Fruit fly (Drosophila melanogaster): Measurements from ENCODE around the gene SdhD.

DNA sequence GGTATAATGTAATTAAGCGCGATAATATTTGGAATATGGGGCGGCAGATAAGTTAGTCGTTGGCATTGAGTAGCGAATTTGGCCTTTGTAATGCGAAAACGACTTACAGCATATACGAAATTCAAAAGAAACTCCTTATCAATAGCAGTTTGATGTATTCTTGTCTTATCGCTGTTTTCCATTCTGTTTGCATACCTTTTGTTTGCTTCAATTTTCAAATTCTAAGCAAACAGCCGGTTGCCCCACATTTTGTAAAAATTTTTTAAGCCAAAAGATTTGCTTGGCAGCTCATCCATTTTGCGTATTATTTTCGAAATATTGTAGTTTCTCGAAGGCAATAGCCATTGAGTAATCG lies 23.0 kb upstream of the SdhD start:
- no peak for TF ChIP-seq CG7745 (tag; optimal IDR thresholded peaks at IDR 0.05)
- no peak for TF ChIP-seq CG11247 (GFP tag; IDR thresholded peaks at IDR 0.05)
- no peak for TF ChIP-seq PHDP (tag; optimal IDR thresholded peaks at IDR 0.05)
- TF ChIP-seq pb (GFP tag; optimal IDR thresholded peaks at IDR 0.05), result no peak
- TF ChIP-seq NfI (GFP tag; optimal IDR thresholded peaks at IDR 0.05), result no peak
- TF ChIP-seq CG8924 (tag; optimal IDR thresholded peaks at IDR 0.05), result no peak
- TF ChIP-seq ttk (GFP tag; IDR thresholded peaks at IDR 0.05), result no peak
- no peak for TF ChIP-seq insv (GFP tag; optimal IDR thresholded peaks at IDR 0.05)
- TF ChIP-seq ftz-f1 (GFP tag; optimal IDR thresholded peaks at IDR 0.05), result no peak
- TF ChIP-seq CG3838 (GFP tag; optimal IDR thresholded peaks at IDR 0.05), result no peak
- no peak for TF ChIP-seq CG14965 (GFP tag; optimal IDR thresholded peaks at IDR 0.05; ENCODE audit: borderline replicate concordance)
- no peak for TF ChIP-seq CG31365 (tag; optimal IDR thresholded peaks at IDR 0.05)
- no peak for TF ChIP-seq B-H2 (GFP tag; optimal IDR thresholded peaks at IDR 0.05)

All from whole organism, embryonic.